Worm (Caenorhabditis elegans) whole organism, L1 larva: ENCODE results near the gene zig-2.

Experiments
- C04F5.9 ChIP-seq: sonication (generic microtip); optimal IDR thresholded peaks from 2 replicates; lab custom pipeline; 2016; ENCODE audit warnings: missing genetic modification characterization, missing compliant biosample characterization
- C34B4.2 ChIP-seq: sonication (generic microtip); optimal IDR thresholded peaks from 2 replicates; lab custom pipeline; 2017; ENCODE audit warnings: mild to moderate bottlenecking, missing genetic modification characterization, missing compliant biosample characterization
- F16B12.6 ChIP-seq: fragments of 150-350 bp; optimal IDR thresholded peaks from 2 replicates; lab custom pipeline; 2014; ENCODE audit warnings: missing biosample characterization, missing genetic modification characterization
- Y116A8C.19 ChIP-seq: sonication (generic microtip); optimal IDR thresholded peaks from 2 replicates; lab custom pipeline; 2016; ENCODE audit warnings: missing compliant biosample characterization, missing genetic modification characterization, borderline replicate concordance
- aha-1 ChIP-seq: fragments of 150-350 bp; optimal IDR thresholded peaks from 2 replicates; lab custom pipeline; 2014; ENCODE audit warnings: missing biosample characterization, missing genetic modification characterization
- alr-1 ChIP-seq: fragments of 200-800 bp; sonication (Bioruptor generic); optimal IDR thresholded peaks from 2 replicates; lab custom pipeline; 2018; ENCODE audit warnings: borderline replicate concordance, mild to moderate bottlenecking, missing genetic modification characterization, missing compliant biosample characterization
- ceh-63 ChIP-seq: fragments of 200-800 bp; sonication (Bioruptor generic); optimal IDR thresholded peaks from 2 replicates; lab custom pipeline; 2018; ENCODE audit warnings: mild to moderate bottlenecking, missing genetic modification characterization, missing compliant biosample characterization
- ceh-82 ChIP-seq, 3 experiments: fragments of 150-350 bp in 1 of 3; sonication (generic microtip) in 2 of 3; optimal IDR thresholded peaks; 2 replicates each; lab custom pipeline; 2014 to 2017; ENCODE audit warnings: missing biosample characterization in 3 of 3, missing genetic modification characterization in 3 of 3
- ceh-88 ChIP-seq: fragments of 200-800 bp; sonication (Bioruptor generic); IDR thresholded peaks from 2 replicates; pipeline ENCODE4 v1.3.6; 2022; ENCODE audit warnings: missing genetic modification characterization, missing compliant biosample characterization
- ceh-90 ChIP-seq: sonication (generic microtip); optimal IDR thresholded peaks from 2 replicates; lab custom pipeline; 2016; ENCODE audit warnings: missing genetic modification characterization, missing compliant biosample characterization
- ces-1 ChIP-seq: fragments of 150-350 bp; optimal IDR thresholded peaks from 2 replicates; lab custom pipeline; 2014; ENCODE audit warnings: missing biosample characterization, missing genetic modification reagents, missing genetic modification characterization
- dpl-1 ChIP-seq, 3 experiments: fragments of 150-350 bp in 2 of 3; sonication (generic microtip) in 1 of 3; optimal IDR thresholded peaks; 2 replicates each; lab custom pipeline; 2014 to 2017; ENCODE audit warnings: missing biosample characterization in 3 of 3, missing genetic modification characterization in 3 of 3, missing genetic modification reagents in 3 of 3
- dsc-1 ChIP-seq: sonication (generic microtip); optimal IDR thresholded peaks from 2 replicates; lab custom pipeline; 2016; ENCODE audit warnings: mild to moderate bottlenecking, missing genetic modification characterization, missing compliant biosample characterization
- efl-1 ChIP-seq, 4 experiments: fragments of 150-350 bp; optimal IDR thresholded peaks in 3 of 4; peaks in 1 of 4; 1 replicate in 1 of 4; 2 replicates in 3 of 4; lab custom pipeline; 2014; ENCODE audit warnings: missing biosample characterization in 2 of 4, missing genetic modification characterization in 2 of 4, missing genetic modification reagents in 2 of 4
- egl-27 ChIP-seq, 2 experiments: fragments of 150-350 bp in 1 of 2; sonication (generic microtip); optimal IDR thresholded peaks; 3 replicates each; lab custom pipeline; 2017 to 2018; ENCODE audit warnings: missing biosample characterization in 2 of 2, missing genetic modification characterization in 2 of 2, missing genetic modification reagents in 2 of 2
- elt-2 ChIP-seq: sonication (generic microtip); optimal IDR thresholded peaks from 2 replicates; lab custom pipeline; 2016; ENCODE audit warnings: missing genetic modification characterization, mild to moderate bottlenecking, inconsistent platforms, missing compliant biosample characterization, missing genetic modification reagents
- ets-5 ChIP-seq: fragments of 200-800 bp; sonication (Bioruptor generic); IDR thresholded peaks from 2 replicates; pipeline ENCODE4 v1.3.6; 2022; ENCODE audit warnings: missing genetic modification characterization, missing compliant biosample characterization
- fkh-4 ChIP-seq: sonication (generic microtip); optimal IDR thresholded peaks from 2 replicates; lab custom pipeline; 2016; ENCODE audit warnings: missing compliant biosample characterization, missing genetic modification characterization, borderline replicate concordance
- fkh-8 ChIP-seq: sonication (generic microtip); optimal IDR thresholded peaks from 2 replicates; lab custom pipeline; 2016; ENCODE audit warnings: mild to moderate bottlenecking, missing genetic modification characterization, missing compliant biosample characterization
- hpl-2 ChIP-seq: fragments of 150-350 bp; optimal IDR thresholded peaks from 2 replicates; lab custom pipeline; 2014; ENCODE audit warnings: missing biosample characterization, missing genetic modification reagents, missing genetic modification characterization
- isw-1 ChIP-seq: fragments of 200-800 bp; sonication (Bioruptor generic); IDR thresholded peaks from 2 replicates; pipeline ENCODE4 v1.3.6; 2022; ENCODE audit warnings: missing genetic modification characterization, missing compliant biosample characterization
- jun-1 ChIP-seq: fragments of 150-350 bp; optimal IDR thresholded peaks from 2 replicates; lab custom pipeline; 2014; ENCODE audit warnings: missing biosample characterization, missing genetic modification reagents, missing genetic modification characterization
- lin-13 ChIP-seq: fragments of 150-350 bp; optimal IDR thresholded peaks from 2 replicates; lab custom pipeline; 2014; ENCODE audit warnings: missing biosample characterization, missing genetic modification reagents, missing genetic modification characterization
- lin-35 ChIP-seq, 2 experiments: fragments of 150-350 bp; optimal IDR thresholded peaks; 2 replicates each; lab custom pipeline; 2014; ENCODE audit warnings: missing biosample characterization in 2 of 2, missing genetic modification characterization in 2 of 2, missing genetic modification reagents in 2 of 2
- lir-3 ChIP-seq: sonication (generic microtip); optimal IDR thresholded peaks from 2 replicates; lab custom pipeline; 2016; ENCODE audit warnings: mild to moderate bottlenecking, missing genetic modification characterization, moderate library complexity, missing compliant biosample characterization; ENCODE audit not compliant: poor library complexity
- mab-9 ChIP-seq: fragments of 200-800 bp; sonication (Bioruptor generic); IDR thresholded peaks from 2 replicates; pipeline ENCODE4 v1.3.6; 2022; ENCODE audit warnings: missing genetic modification reagents, missing genetic modification characterization, missing compliant biosample characterization
- nhr-11 ChIP-seq: fragments of 150-350 bp; optimal IDR thresholded peaks from 2 replicates; lab custom pipeline; 2014; ENCODE audit warnings: missing biosample characterization, missing genetic modification characterization
- nhr-12 ChIP-seq: sonication (generic microtip); optimal IDR thresholded peaks from 2 replicates; lab custom pipeline; 2017; ENCODE audit warnings: missing biosample characterization, missing genetic modification characterization
- nhr-20 ChIP-seq: sonication (generic microtip); optimal IDR thresholded peaks from 2 replicates; lab custom pipeline; 2016; ENCODE audit warnings: mild to moderate bottlenecking, missing genetic modification characterization, missing compliant biosample characterization
- nhr-237 ChIP-seq: fragments of 150-350 bp; optimal IDR thresholded peaks from 2 replicates; lab custom pipeline; 2014; ENCODE audit warnings: missing biosample characterization, missing genetic modification characterization
- nhr-28 ChIP-seq: fragments of 150-350 bp; optimal IDR thresholded peaks from 2 replicates; lab custom pipeline; 2014; ENCODE audit warnings: missing biosample characterization, missing genetic modification characterization
- nhr-77 ChIP-seq: fragments of 150-350 bp; optimal IDR thresholded peaks from 2 replicates; lab custom pipeline; 2014; ENCODE audit warnings: missing biosample characterization, missing genetic modification characterization
- nhr-85 ChIP-seq: sonication (generic microtip); peaks from one replicate; lab custom pipeline; 2016; ENCODE audit warnings: missing genetic modification characterization, inconsistent platforms, missing compliant biosample characterization
- nhr-90 ChIP-seq: sonication (generic microtip); optimal IDR thresholded peaks from 2 replicates; lab custom pipeline; 2016; ENCODE audit warnings: mild to moderate bottlenecking, missing genetic modification characterization, missing compliant biosample characterization; ENCODE audit not compliant: poor library complexity
- pag-3 ChIP-seq: sonication (generic microtip); optimal IDR thresholded peaks from 2 replicates; lab custom pipeline; 2017; ENCODE audit warnings: missing genetic modification characterization, mild to moderate bottlenecking, missing compliant biosample characterization, antibody characterized with exemption, borderline replicate concordance; ENCODE audit not compliant: insufficient read depth
- snpc-4 ChIP-seq: fragments of 150-350 bp; optimal IDR thresholded peaks from 2 replicates; lab custom pipeline; 2014; ENCODE audit warnings: missing biosample characterization, missing genetic modification characterization
- sox-4 ChIP-seq: sonication (generic microtip); optimal IDR thresholded peaks from 2 replicates; lab custom pipeline; 2016; ENCODE audit warnings: missing genetic modification characterization, missing compliant biosample characterization
- sptf-1 ChIP-seq: fragments of 150-350 bp; optimal IDR thresholded peaks from 2 replicates; lab custom pipeline; 2014; ENCODE audit warnings: missing biosample characterization, missing genetic modification characterization
- swsn-7 ChIP-seq: sonication (generic microtip); optimal IDR thresholded peaks from 2 replicates; lab custom pipeline; 2016; ENCODE audit warnings: missing genetic modification characterization, missing compliant biosample characterization
- unc-30 ChIP-seq: sonication (generic microtip); optimal IDR thresholded peaks from 2 replicates; lab custom pipeline; 2017; ENCODE audit warnings: missing biosample characterization, missing genetic modification characterization
- unc-62 ChIP-seq: fragments of 150-350 bp; optimal IDR thresholded peaks from 2 replicates; lab custom pipeline; 2014; ENCODE audit warnings: missing biosample characterization, missing genetic modification reagents, missing genetic modification characterization
- vab-15 ChIP-seq: sonication (generic microtip); optimal IDR thresholded peaks from 2 replicates; lab custom pipeline; 2017; ENCODE audit warnings: missing genotype, mild to moderate bottlenecking, missing genetic modification characterization, missing compliant biosample characterization
- xbp-1 ChIP-seq: sonication (generic microtip); optimal IDR thresholded peaks from 2 replicates; lab custom pipeline; 2016; ENCODE audit warnings: missing genetic modification characterization, missing compliant biosample characterization

Gene zig-2

ce11 chrX:12362951-12363486, 21.8 kb upstream of the zig-2 start (continued):
- peak; percentile 64 for TF ChIP-seq nhr-28 (tag; lab: Kevin White, UChicago)
- TF ChIP-seq ces-1 (GFP tag; lab: Kevin White, UChicago), result peak; percentile 58
- no peak for TF ChIP-seq alr-1 (tag; lab: Kevin White, UChicago)
- peak; percentile 98 for TF ChIP-seq nhr-20 (tag; lab: Kevin White, UChicago)
- TF ChIP-seq Y116A8C.19, result no peak
- TF ChIP-seq nhr-12, result peak; percentile 64
- no peak for TF ChIP-seq unc-30 (tag; lab: Kevin White, UChicago)
- TF ChIP-seq lin-13 (GFP tag; lab: Kevin White, UChicago), result peak; percentile 96
- TF ChIP-seq efl-1 (optimal IDR thresholded peaks at IDR 0.05; lab: Kevin White, UChicago), result peak; percentile 80 to 83
- peak; percentile 52 to 96 for TF ChIP-seq efl-1 (GFP tag; optimal IDR thresholded peaks at IDR 0.05 in 1 of 2; lab: Kevin White, UChicago)
- TF ChIP-seq ceh-88 (GFP tag; lab: Robert Waterston, UW), result peak; percentile 94
- peak; percentile 4 for TF ChIP-seq vab-15 (tag; lab: Kevin White, UChicago)
- peak; percentile 99 for TF ChIP-seq sox-4
- TF ChIP-seq ceh-90, result peak; percentile 15
- peak; percentile 91 for TF ChIP-seq elt-2
- TF ChIP-seq hpl-2 (GFP tag; lab: Kevin White, UChicago), result peak; percentile 94
- TF ChIP-seq sptf-1 (tag; lab: Kevin White, UChicago), result no peak
- TF ChIP-seq swsn-7 (tag; lab: Kevin White, UChicago), result peak; percentile 98
- TF ChIP-seq snpc-4, result peak; percentile 93
- peak; percentile 98 for TF ChIP-seq nhr-237 (tag; lab: Kevin White, UChicago)
- TF ChIP-seq C04F5.9 (tag; lab: Kevin White, UChicago), result peak; percentile 93
- no peak for TF ChIP-seq ets-5
- TF ChIP-seq jun-1, result peak; percentile 99
- peak; percentile 98 for TF ChIP-seq nhr-85 (tag; lab: Kevin White, UChicago)
- TF ChIP-seq fkh-4, result peak; percentile 88
- peak; percentile 94 for TF ChIP-seq fkh-8 (tag; lab: Kevin White, UChicago)
- TF ChIP-seq aha-1 (tag; lab: Kevin White, UChicago), result peak; percentile 92
- TF ChIP-seq lir-3 (tag; lab: Kevin White, UChicago), result peak; percentile 94
- TF ChIP-seq nhr-90, result peak; percentile 99
- TF ChIP-seq xbp-1, result peak; percentile 91
- TF ChIP-seq ceh-82 (tag; optimal IDR thresholded peaks at IDR 0.05; lab: Kevin White, UChicago), result peak; percentile 90 to 97 (median 97)
- TF ChIP-seq ceh-63 (GFP tag; lab: Kevin White, UChicago), result peak; percentile 77
- peak; percentile 55 to 67 (median 65) for TF ChIP-seq dpl-1 (GFP tag; optimal IDR thresholded peaks at IDR 0.05; lab: Kevin White, UChicago)
- no peak for TF ChIP-seq unc-62 (GFP tag; lab: Kevin White, UChicago)
- TF ChIP-seq C34B4.2 (tag; lab: Kevin White, UChicago), result no peak
- TF ChIP-seq isw-1 (GFP tag; lab: Robert Waterston, UW), result peak; percentile 82
- peak; percentile 92 for TF ChIP-seq mab-9
- peak; percentile 56 to 93 for TF ChIP-seq lin-35 (GFP tag; optimal IDR thresholded peaks at IDR 0.05; lab: Kevin White, UChicago)
- TF ChIP-seq egl-27 (tag; optimal IDR thresholded peaks at IDR 0.05; lab: Kevin White, UChicago), result peak; percentile 76 to 84
- peak; percentile 100 for TF ChIP-seq dsc-1 (tag; lab: Kevin White, UChicago)
- TF ChIP-seq F16B12.6 (tag; lab: Kevin White, UChicago), result no peak
- TF ChIP-seq pag-3 (tag; lab: Kevin White, UChicago), result peak; percentile 76
- TF ChIP-seq nhr-11 (tag; lab: Kevin White, UChicago), result peak; percentile 100
- peak; percentile 99 for TF ChIP-seq nhr-77 (tag; lab: Kevin White, UChicago)
